Worm (Caenorhabditis elegans): ENCODE measurements around the gene grl-5.
A peak's percentile ranks its signal among the peaks of the same experiment; 100 is the strongest.

The grl-5 gene

ce11 chrV:4374625-4375024, 39.8 kb downstream of the grl-5 start, which contains the start of gene neg-1 (continued):
- TF ChIP-seq sdz-38 (tag; optimal IDR thresholded peaks at IDR 0.05): no peak
- no peak for TF ChIP-seq mes-4 (tag; optimal IDR thresholded peaks at IDR 0.05)
- TF ChIP-seq bed-1 (GFP tag; IDR thresholded peaks at IDR 0.05): no peak
- no peak for TF ChIP-seq snpc-1.3 (tag; optimal IDR thresholded peaks at IDR 0.05; ENCODE audit: insufficient read depth)
- TF ChIP-seq F57A8.1 (GFP tag; optimal IDR thresholded peaks at IDR 0.05): no peak
- TF ChIP-seq efl-1 (GFP tag; optimal IDR thresholded peaks at IDR 0.05): peak; percentile 18
- peak; percentile 43 for TF ChIP-seq xnd-1 (tag; optimal IDR thresholded peaks at IDR 0.05)
- no peak for TF ChIP-seq nhr-27 (tag; optimal IDR thresholded peaks at IDR 0.05)
- TF ChIP-seq lin-35 (GFP tag; optimal IDR thresholded peaks at IDR 0.05): no peak
- TF ChIP-seq attf-6 (GFP tag; IDR thresholded peaks at IDR 0.05): 0 out of 2 replicates have a peak, but pooled peaks have one; percentile 21
- no peak for TF ChIP-seq tbp1 (GFP tag; optimal IDR thresholded peaks at IDR 0.05)
- no peak for TF ChIP-seq ceh-40 (GFP tag; IDR thresholded peaks at IDR 0.05)

ce11 chrV:4373656-4374055, 40.8 kb downstream of the grl-5 start:
- no peak for TF ChIP-seq him-1 (tag; optimal IDR thresholded peaks at IDR 0.05)
- no peak for TF ChIP-seq somi-1 (GFP tag; optimal IDR thresholded peaks at IDR 0.05)
- no peak for TF ChIP-seq rcor-1 (GFP tag; IDR thresholded peaks at IDR 0.05)
- TF ChIP-seq attf-3 (GFP tag; conservative IDR thresholded peaks at IDR 0.05): no peak
- TF ChIP-seq B0261.1 (tag; optimal IDR thresholded peaks at IDR 0.05): no peak
- TF ChIP-seq let-607 (tag; optimal IDR thresholded peaks at IDR 0.05): no peak
- no peak for TF ChIP-seq madf-3 (GFP tag; IDR thresholded peaks at IDR 0.05)
- TF ChIP-seq ceh-100 (GFP tag; IDR thresholded peaks at IDR 0.05): no peak
- TF ChIP-seq F57C9.4 (tag; optimal IDR thresholded peaks at IDR 0.05): no peak
- no peak for TF ChIP-seq ztf-22 (GFP tag; optimal IDR thresholded peaks at IDR 0.05)
- no peak for TF ChIP-seq lir-1 (GFP tag; conservative IDR thresholded peaks at IDR 0.05)
- TF ChIP-seq die-1 (tag; optimal IDR thresholded peaks at IDR 0.05): no peak
- TF ChIP-seq hlh-12 (tag; optimal IDR thresholded peaks at IDR 0.05): no peak
- no peak for TF ChIP-seq T07F8.4 (tag; optimal IDR thresholded peaks at IDR 0.05)
- TF ChIP-seq F57A8.1 (GFP tag; optimal IDR thresholded peaks at IDR 0.05): no peak
- TF ChIP-seq nhr-80 (tag; optimal IDR thresholded peaks at IDR 0.05): no peak
- no peak for TF ChIP-seq ceh-58 (GFP tag; IDR thresholded peaks at IDR 0.05)
- no peak for TF ChIP-seq F22D6.2 (tag; optimal IDR thresholded peaks at IDR 0.05)
- TF ChIP-seq egrh-3 (GFP tag; IDR thresholded peaks at IDR 0.05): no peak
- TF ChIP-seq chd-7 (tag; optimal IDR thresholded peaks at IDR 0.05): no peak
- TF ChIP-seq zfh-2 (GFP tag; conservative IDR thresholded peaks at IDR 0.05): no peak
- TF ChIP-seq aptf-3 (GFP tag; IDR thresholded peaks at IDR 0.05): no peak
- no peak for TF ChIP-seq B0336.3 (GFP tag; IDR thresholded peaks at IDR 0.05)
- TF ChIP-seq nhr-90 (tag; optimal IDR thresholded peaks at IDR 0.05): no peak
- TF ChIP-seq ama-1 (optimal IDR thresholded peaks at IDR 0.05): no peak
- peak; percentile 15 to 52 for TF ChIP-seq ama-1 (GFP tag; optimal IDR thresholded peaks at IDR 0.05)
- peak; percentile 44 for TF ChIP-seq snpc-3.4 (tag; optimal IDR thresholded peaks at IDR 0.05)
- TF ChIP-seq bed-1 (GFP tag; IDR thresholded peaks at IDR 0.05): no peak
- TF ChIP-seq aptf-2 (GFP tag; conservative IDR thresholded peaks at IDR 0.05): no peak
- TF ChIP-seq ceh-79 (tag; optimal IDR thresholded peaks at IDR 0.05): no peak
- no peak for TF ChIP-seq F23B12.7 (tag; optimal IDR thresholded peaks at IDR 0.05; ENCODE audit: insufficient read depth)
- no peak for TF ChIP-seq madf-10 (tag; optimal IDR thresholded peaks at IDR 0.05)
- no peak for TF ChIP-seq attf-6 (GFP tag; IDR thresholded peaks at IDR 0.05)
- TF ChIP-seq B0019.2 (GFP tag; conservative IDR thresholded peaks at IDR 0.05): no peak
- TF ChIP-seq cebp-1 (GFP tag; IDR thresholded peaks at IDR 0.05): no peak
- peak; percentile 14 for TF ChIP-seq cebp-1 (tag; optimal IDR thresholded peaks at IDR 0.05)
- TF ChIP-seq hlh-26 (GFP tag; conservative IDR thresholded peaks at IDR 0.05): no peak
- TF ChIP-seq pbrm-1 (GFP tag; IDR thresholded peaks at IDR 0.05): no peak
- TF ChIP-seq Y53F4B.3 (GFP tag; IDR thresholded peaks at IDR 0.05): no peak
- no peak for TF ChIP-seq Y53G8AR.9 (GFP tag; conservative IDR thresholded peaks at IDR 0.05)

Data from whole organism, young adult.